Fruit fly (Drosophila melanogaster) whole organism, larva: Measurements from ENCODE around the gene CG13843.

ENCODE experiments used
- noc ChIP-seq: fragments of 200-800 bp; sonication (Bioruptor generic); optimal IDR thresholded peaks from 3 replicates; lab custom pipeline; 2019; ENCODE audit warnings: missing biosample characterization, mild to moderate bottlenecking, missing genetic modification characterization, moderate library complexity

Gene CG13843

DNA sequence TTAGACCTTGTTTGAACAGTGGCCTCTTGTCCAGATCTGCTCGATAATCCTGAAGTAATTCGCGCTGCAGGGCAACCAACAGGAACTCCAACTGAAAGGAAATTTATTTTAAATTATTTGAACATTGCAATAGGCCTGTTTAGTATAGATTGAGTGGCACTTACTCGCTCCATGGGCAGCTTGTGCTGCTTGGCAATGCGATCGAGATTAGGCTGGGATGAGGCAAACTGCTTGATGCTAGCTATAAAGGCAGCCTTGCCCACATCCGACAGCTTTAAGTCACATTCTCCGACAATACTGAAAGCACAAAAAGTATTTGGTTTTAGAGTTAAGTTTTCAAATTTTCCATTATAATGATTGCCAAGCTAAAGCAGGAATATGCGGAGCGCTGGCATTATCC is at the start of gene CG13843:
TSS of gene CG13843 (plus strand) at position 301 of the 400 bp plus-strand sequence.
- TF ChIP-seq noc (tag; lab: Kevin White, UChicago): no peak

DNA sequence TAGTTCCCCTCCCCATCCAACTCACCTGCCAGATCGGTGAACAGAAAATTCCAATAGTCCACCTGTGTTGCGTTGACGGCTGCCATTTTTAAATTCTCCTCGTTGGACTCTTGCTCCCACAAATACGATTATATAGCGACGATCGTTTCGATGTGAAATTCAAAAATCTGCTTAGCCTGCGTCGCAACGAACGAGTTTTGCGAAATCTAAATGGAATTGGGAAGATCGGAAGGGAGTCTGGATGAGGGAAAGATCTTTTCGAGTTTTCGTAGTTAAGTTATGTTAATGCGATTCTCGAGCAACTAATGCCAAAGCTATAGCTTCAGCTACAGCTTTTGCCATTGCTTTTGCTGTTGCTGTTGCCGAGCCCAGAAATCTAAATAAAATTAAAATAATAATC is 49.1 kb upstream of the CG13843 start:
- no peak for TF ChIP-seq noc (tag; lab: Kevin White, UChicago)

DNA sequence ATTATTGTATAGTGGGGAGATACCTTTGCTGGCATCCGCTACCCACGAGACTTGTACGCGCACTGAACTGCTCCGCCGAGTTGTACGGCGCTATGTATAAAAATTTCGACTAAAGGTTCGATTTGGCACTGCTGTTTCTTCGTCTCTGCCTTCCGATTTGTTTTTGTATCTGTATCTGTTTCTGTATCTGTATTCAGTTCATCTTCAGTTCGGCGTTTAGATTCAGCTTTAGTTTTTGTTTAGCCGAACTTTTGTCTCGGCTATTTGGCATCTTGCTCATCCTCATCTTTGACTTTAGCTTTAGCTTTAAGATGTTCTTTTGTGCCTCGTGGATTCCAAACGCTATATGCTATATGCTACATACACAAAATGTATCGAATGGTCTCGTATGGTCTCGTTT is 46.8 kb upstream of the CG13843 start, which contains the start of gene sit:
TSS of gene sit (minus strand) at position 71 of the 400 bp plus-strand sequence.
- TF ChIP-seq noc (tag; lab: Kevin White, UChicago): no peak

DNA sequence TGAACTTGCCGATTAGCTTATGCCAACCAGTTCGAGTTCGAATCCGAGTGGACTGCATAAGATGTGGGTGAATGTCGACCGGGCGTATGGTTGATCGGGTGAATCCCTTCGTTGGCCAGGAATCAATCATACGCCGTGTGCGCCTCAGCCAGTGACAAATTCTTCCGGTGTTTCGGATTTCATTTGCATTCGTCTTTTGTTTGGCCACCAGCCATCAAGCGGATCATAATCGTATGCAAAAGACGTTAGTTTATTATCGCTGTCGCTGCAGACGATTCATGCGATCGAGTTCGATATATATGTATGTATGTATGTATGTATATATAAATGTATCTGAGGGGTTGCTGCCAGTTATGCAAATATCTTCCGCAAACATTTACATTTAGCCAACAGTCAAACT is 45.2 kb upstream of the CG13843 start:
- no peak for TF ChIP-seq noc (tag; lab: Kevin White, UChicago)

DNA sequence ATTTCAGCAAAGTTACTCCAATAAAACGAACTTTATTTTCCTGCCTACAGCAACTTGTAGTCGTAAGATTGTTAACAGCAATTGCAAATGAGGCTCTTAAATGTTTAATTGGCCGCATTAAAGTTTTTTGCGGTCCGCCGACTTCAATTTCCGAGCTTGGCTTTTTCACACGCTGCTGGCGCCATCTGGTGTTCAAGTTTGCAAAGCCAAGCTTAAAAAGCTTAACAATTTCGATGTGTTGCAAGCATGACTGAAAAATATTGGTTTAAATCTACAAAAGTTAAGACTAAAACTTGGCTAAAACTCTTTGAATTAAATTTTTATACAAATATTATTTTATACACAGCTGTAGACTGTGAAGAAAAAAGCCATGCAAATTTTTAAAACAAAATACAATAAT is 44.6 kb upstream of the CG13843 start:
- no peak for TF ChIP-seq noc (tag; lab: Kevin White, UChicago)

DNA sequence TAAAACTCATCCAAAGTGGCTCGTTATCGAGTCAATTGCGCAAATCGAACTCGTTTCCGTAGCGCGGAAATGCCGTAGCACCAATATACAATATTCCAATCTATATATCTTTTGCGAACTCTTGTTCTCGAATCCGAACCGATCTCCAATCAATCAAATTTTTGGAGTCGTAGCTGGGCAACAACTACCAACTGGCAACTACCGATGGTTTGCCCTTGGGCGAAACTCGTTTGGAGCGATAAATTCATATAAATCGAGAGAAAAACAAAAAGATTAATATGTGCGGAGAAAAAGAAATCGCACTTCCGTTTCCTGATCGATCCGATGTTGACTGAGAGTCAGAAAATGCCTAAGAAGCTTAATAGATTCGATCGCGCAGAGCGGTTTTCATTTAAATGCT is 43.6 kb upstream of the CG13843 start:
- TF ChIP-seq noc (tag; lab: Kevin White, UChicago): no peak

DNA sequence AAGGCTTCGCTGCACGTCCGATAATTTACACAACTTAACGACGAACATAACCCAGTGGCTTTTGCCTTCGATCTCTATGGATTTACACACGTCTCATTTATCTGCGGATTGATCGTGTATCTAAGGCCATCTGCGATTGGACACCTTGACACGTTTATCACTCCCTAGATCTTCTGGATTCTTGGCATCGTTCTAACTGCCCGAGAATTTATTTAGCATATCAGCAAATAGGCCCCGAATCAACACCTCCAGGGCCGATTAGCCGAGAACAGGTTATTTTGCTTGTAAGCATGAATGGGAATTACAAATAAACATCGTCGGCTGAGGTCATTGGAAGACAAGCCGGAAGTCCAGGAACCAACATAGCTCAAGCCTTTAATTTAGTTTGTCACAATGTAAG is 40.8 kb upstream of the CG13843 start:
- TF ChIP-seq noc (tag; lab: Kevin White, UChicago): no peak

dm6 chr3R:22569888-22570287 is 39.4 kb upstream of the CG13843 start, which contains the start of gene CG33110:
Gene CG33110 (plus strand): TSS chr3R:22570188.
- TF ChIP-seq noc (tag; lab: Kevin White, UChicago): no peak

- no peak for TF ChIP-seq noc (tag; lab: Kevin White, UChicago)
Measured at dm6 chr3R:22573590-22573989, 35.7 kb upstream of the CG13843 start.

DNA sequence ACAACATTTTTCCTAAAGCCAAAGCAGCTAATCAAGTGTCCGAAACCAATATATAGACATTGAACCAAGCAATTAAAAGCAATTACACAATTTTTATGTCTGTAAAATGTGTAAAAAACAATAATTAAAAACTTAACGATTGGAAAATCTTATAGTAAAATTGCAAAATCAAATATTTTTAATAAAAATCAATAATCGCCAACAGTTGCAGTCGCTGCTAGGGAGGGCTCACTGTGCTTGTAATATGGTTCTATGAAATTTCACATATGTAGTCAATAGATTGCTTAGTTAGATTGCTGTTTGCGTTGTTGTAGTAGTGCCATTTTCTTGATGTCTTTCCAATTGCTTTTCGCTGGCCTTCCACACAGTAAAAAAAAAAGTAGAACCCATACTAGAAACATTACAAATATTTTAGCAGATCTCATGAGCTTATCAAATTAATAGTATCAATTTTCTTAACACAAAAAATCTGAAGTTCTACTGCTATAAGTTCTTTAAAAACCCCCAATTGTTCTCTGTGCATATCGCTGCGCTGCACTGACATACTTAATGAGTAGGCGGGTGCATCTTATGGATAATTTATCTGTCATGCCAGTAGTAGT is 33.1 kb upstream of the CG13843 start:
- no peak for TF ChIP-seq noc (tag; lab: Kevin White, UChicago)

DNA sequence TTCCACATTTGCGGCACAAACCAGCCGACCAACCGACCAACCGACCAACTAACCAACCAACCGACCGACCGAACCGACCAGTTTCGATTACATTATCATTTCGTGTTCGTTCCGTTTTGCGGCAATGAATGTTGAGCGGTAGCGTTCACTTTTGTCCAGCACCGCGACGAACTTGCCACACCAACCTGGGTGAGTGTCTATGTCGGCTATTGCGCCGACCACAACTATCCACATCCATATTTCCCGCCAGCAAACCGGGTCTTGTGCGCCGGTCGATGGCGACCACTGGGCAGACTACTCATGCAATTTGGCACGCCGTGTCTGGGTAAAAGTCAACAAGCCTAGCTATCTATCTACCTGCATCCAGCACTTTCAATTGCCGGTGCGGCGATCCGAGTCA is 32.3 kb upstream of the CG13843 start:
- no peak for TF ChIP-seq noc (tag; lab: Kevin White, UChicago)

dm6 chr3R:22580546-22580945 is 28.7 kb upstream of the CG13843 start, which contains the start of gene CSN6:
Gene CSN6 (plus strand): TSS chr3R:22580773.
- TF ChIP-seq noc (tag; lab: Kevin White, UChicago): no peak

DNA sequence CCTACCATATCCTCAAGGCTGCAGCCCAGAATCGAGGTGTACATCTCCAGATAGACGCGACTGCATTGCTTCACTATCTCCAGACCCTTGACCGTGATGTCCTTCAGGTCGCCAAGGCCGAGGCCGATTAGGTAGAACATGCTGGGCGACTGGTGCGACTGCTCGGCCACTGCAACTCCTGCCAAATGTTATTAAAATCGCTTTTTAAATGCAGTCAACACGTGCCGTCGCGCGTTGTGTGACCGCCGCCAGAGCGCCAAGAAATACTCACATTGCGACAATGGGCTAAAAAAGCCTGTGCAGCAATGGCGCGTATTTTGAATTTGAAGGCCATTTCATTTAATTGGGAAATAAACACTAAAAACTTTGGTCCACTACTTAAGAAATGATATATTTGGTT is 26.3 kb upstream of the CG13843 start, which contains the start of gene Dph5:
TSS of gene Dph5 (minus strand) at position 245 of the 400 bp plus-strand sequence.
- no peak for TF ChIP-seq noc (tag; lab: Kevin White, UChicago)

dm6 chr3R:22584582-22584981 is 24.7 kb upstream of the CG13843 start, which contains the start of the genes CG33107 and CG6937:
Gene CG33107 (minus strand): TSS chr3R:22584718.
Gene CG6937 (plus strand): TSS chr3R:22584773.
- TF ChIP-seq noc (tag; lab: Kevin White, UChicago): no peak

DNA sequence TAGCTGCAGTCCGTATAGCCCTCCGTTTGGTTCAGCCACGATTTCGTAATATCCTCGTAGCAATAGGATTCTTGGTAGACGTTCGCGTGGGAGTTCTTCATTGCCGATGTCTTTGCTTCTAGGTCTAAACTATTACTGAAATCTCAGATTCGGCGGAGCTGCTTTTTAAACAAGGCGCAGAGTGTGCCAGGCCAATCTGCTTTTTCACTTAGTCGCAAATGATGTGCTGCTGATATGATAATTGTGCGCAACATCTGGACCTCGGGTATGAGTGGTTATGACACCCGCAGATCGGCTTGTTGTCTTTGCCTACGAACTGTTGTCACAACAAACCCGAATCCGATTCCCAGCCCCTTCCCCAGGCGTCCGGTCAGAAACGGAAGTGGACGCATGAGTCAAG is 22.8 kb upstream of the CG13843 start, which contains the start of gene btn:
TSS of gene btn (minus strand) at position 101 of the 400 bp plus-strand sequence.
- no peak for TF ChIP-seq noc (tag; lab: Kevin White, UChicago)

- peak; percentile 52 for TF ChIP-seq noc (tag; lab: Kevin White, UChicago)
Measured at dm6 chr3R:22587419-22587963, 21.8 kb upstream of the CG13843 start, which contains the start of gene Efa6. Gene Efa6 (plus strand): TSS chr3R:22587755.

DNA sequence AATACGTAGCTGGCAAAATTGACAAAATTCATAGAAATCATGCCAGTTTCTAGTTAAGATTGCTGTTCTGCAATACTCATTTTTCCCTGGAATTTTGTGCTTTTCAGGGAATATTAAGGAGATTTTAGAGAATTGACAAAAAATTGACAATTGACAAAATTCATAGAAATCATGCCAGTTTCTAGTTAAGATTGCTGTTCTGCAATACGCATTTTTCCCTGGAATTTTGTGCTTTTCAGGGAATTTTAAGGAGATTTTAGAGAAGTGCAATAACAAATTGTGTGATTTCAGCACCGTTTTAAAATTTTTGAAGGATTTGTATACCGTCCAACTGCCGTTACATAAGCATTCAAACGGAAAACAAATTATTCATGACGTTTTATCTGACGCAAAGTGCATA is 20.5 kb upstream of the CG13843 start:
- no peak for TF ChIP-seq noc (tag; lab: Kevin White, UChicago)
